Worm (Caenorhabditis elegans) whole organism, late embryonic: ENCODE measurements around the gene psmd-9.
A peak's percentile ranks its signal among the peaks of the same experiment; 100 is the strongest.

Experiments
- F13H6.1 ChIP-seq: sonication (generic microtip); optimal IDR thresholded peaks from 2 replicates; lab custom pipeline; 2016; ENCODE audit warnings: missing genetic modification characterization, missing compliant biosample characterization
- ceh-22 ChIP-seq: sonication (generic microtip); optimal IDR thresholded peaks from 2 replicates; lab custom pipeline; 2017; ENCODE audit warnings: missing biosample characterization, missing genetic modification characterization
- hlh-15 ChIP-seq: sonication (generic microtip); optimal IDR thresholded peaks from 2 replicates; lab custom pipeline; 2016; ENCODE audit warnings: missing genetic modification characterization, missing compliant biosample characterization
- nfya-1 ChIP-seq: sonication (generic microtip); optimal IDR thresholded peaks from 2 replicates; lab custom pipeline; 2017; ENCODE audit warnings: missing genetic modification characterization, mild to moderate bottlenecking, missing compliant biosample characterization, antibody characterized with exemption, moderate library complexity
- pat-9 ChIP-seq: fragments of 200-800 bp; sonication (Bioruptor generic); optimal IDR thresholded peaks from 2 replicates; lab custom pipeline; 2018; ENCODE audit warnings: mild to moderate bottlenecking, missing genetic modification characterization, moderate library complexity, missing compliant biosample characterization
- ttx-3 ChIP-seq: sonication (generic microtip); optimal IDR thresholded peaks from 2 replicates; lab custom pipeline; 2016; ENCODE audit warnings: missing genetic modification reagents, missing genetic modification characterization, missing compliant biosample characterization

DNA sequence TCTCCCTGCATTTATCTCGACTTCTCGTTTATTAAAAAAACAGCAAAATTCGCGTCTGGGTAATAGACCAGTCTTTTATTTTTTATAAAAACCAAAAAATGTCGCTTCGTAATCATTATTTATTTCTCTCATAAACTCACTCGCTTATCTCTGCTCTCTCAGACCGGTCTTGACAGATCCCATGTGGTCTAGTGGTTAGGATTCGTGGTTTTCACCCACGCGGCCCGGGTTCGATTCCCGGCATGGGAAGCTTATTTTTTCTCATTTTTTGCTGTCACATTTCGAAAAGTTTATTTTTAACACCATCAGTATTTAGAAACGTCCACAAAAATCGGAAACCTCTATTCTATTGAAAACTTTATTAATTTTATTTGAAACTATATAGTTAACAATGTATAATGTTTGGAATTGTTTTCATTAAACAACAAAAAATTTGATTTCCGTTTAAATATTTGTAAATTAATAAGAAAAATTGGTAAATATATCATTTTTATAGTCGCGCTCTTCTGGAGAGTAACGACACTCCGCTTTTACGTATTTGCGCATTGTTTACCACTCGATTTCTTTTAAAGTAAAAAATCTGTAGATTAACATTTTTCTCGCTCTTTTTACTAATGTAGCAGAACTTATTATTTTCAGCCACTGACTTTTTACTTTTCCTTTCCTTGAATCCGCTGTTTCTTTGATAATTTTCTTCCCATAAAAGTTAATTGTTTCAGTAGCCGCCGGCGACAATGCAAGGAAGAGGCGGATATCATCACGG, 3.7 kb upstream of the psmd-9 start, which contains the start of gene hrpl-1:
- TF ChIP-seq ceh-22 (tag; lab: Kevin White, UChicago) (no peak), pat-9 (tag; lab: Kevin White, UChicago) (no peak), hlh-15 (peak; percentile 22), F13H6.1 (no peak), ttx-3 (tag; lab: Kevin White, UChicago) (peak; percentile 1), nfya-1 (tag; lab: Kevin White, UChicago) (no peak)
